Worm (Caenorhabditis elegans): Measurements from ENCODE around the gene Y75B8A.19.

Y75B8A.19 gene

DNA sequence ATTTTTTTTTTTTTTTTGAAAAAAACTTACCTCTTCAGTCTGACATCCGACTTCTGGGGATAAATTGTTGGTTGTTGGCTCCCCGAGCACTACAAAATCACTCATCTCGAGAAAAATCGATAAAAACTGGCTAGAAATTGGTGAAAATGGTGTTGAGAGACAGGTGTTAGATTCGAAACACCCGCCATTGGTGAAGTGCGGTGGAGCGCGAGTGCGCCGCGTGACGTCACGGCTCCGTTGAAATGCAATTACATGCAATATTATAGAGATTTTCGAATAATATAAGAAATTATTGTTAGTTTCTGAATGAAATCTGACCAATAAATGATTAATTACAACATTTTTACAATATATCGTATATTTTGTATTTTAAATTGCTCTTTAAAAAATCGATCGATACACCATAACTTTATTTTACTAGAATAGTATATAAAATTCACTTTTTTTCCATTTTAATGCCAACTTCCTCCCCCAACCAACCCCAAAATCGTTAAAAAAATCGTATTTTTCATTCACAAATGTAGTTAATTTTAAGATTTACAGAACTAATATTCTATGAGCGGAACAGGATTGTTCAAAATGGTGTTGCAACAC lies at the start of gene Y75B8A.19, which contains the start of gene Y75B8A.18:
TSS of gene Y75B8A.19 (plus strand) at position 544 of the 594 bp plus-strand sequence.
TSS of gene Y75B8A.18 (minus strand) at position 142 of the 594 bp plus-strand sequence.
- TF ChIP-seq lin-13 (GFP tag; optimal IDR thresholded peaks at IDR 0.05) (peak; percentile 40), lin-39 (tag; optimal IDR thresholded peaks at IDR 0.05) (no peak), elt-3 (tag; optimal IDR thresholded peaks at IDR 0.05) (no peak), egl-27 (tag; optimal IDR thresholded peaks at IDR 0.05) (no peak), ztf-4 (tag; optimal IDR thresholded peaks at IDR 0.05) (no peak), nhr-10 (tag; optimal IDR thresholded peaks at IDR 0.05) (no peak), lsy-2 (tag; optimal IDR thresholded peaks at IDR 0.05) (peak; percentile 22 to 82), peb-1 (tag; optimal IDR thresholded peaks at IDR 0.05) (no peak), alr-1 (tag; optimal IDR thresholded peaks at IDR 0.05) (no peak), nhr-237 (tag; optimal IDR thresholded peaks at IDR 0.05) (no peak), ztf-11 (tag; optimal IDR thresholded peaks at IDR 0.05) (no peak), mab-5 (tag; optimal IDR thresholded peaks at IDR 0.05) (no peak), nhr-21 (tag; optimal IDR thresholded peaks at IDR 0.05) (no peak), unc-62 (GFP tag; optimal IDR thresholded peaks at IDR 0.05) (no peak), snpc-4 (tag; optimal IDR thresholded peaks at IDR 0.05) (peak; percentile 19), nhr-77 (tag; optimal IDR thresholded peaks at IDR 0.05) (no peak), unc-55 (GFP tag; optimal IDR thresholded peaks at IDR 0.05) (peak; percentile 75), elt-1 (tag; optimal IDR thresholded peaks at IDR 0.05) (no peak), fos-1 (tag; optimal IDR thresholded peaks at IDR 0.05) (no peak), sem-4 (tag; optimal IDR thresholded peaks at IDR 0.05) (no peak), gmeb-1 (tag; optimal IDR thresholded peaks at IDR 0.05) (peak; percentile 91), zag-1 (tag; optimal IDR thresholded peaks at IDR 0.05) (no peak), R02D3.7 (tag; optimal IDR thresholded peaks at IDR 0.05) (no peak), ceh-82 (tag; optimal IDR thresholded peaks at IDR 0.05) (no peak), blmp-1 (tag; optimal IDR thresholded peaks at IDR 0.05; ENCODE audit: insufficient read depth) (no peak), C34F6.9 (tag; optimal IDR thresholded peaks at IDR 0.05) (peak; percentile 71), nhr-23 (tag; optimal IDR thresholded peaks at IDR 0.05) (no peak), nhr-11 (tag; optimal IDR thresholded peaks at IDR 0.05) (no peak), ztf-1 (GFP tag; conservative IDR thresholded peaks at IDR 0.05) (no peak), skn-1 (tag; optimal IDR thresholded peaks at IDR 0.05) (no peak), Y55F3AM.14 (GFP tag; optimal IDR thresholded peaks at IDR 0.05) (no peak), nhr-25 (tag; optimal IDR thresholded peaks at IDR 0.05) (peak; percentile 47), mbf-1 (tag; optimal IDR thresholded peaks at IDR 0.05) (no peak), lin-11 (tag; optimal IDR thresholded peaks at IDR 0.05) (peak; percentile 52), mdl-1 (tag; optimal IDR thresholded peaks at IDR 0.05) (no peak), ZK546.5 (tag; optimal IDR thresholded peaks at IDR 0.05) (no peak), ama-1 (optimal IDR thresholded peaks at IDR 0.05) (no peak), sma-9 (GFP tag; optimal IDR thresholded peaks at IDR 0.05) (no peak), sma-9 (tag; optimal IDR thresholded peaks at IDR 0.05) (no peak), ceh-16 (tag; optimal IDR thresholded peaks at IDR 0.05) (no peak), unc-39 (tag; optimal IDR thresholded peaks at IDR 0.05) (no peak), dmd-4 (tag; optimal IDR thresholded peaks at IDR 0.05) (no peak), nhr-12 (tag; optimal IDR thresholded peaks at IDR 0.05) (no peak), F13H6.1 (tag; optimal IDR thresholded peaks at IDR 0.05) (peak; percentile 22), nhr-6 (tag; optimal IDR thresholded peaks at IDR 0.05) (no peak), crh-2 (tag; optimal IDR thresholded peaks at IDR 0.05) (peak; percentile 62), aly-2 (tag; optimal IDR thresholded peaks at IDR 0.05) (no peak), nhr-129 (tag; optimal IDR thresholded peaks at IDR 0.05) (peak; percentile 36), sma-3 (GFP tag; optimal IDR thresholded peaks at IDR 0.05) (peak; percentile 32)

Data from whole organism, L2 larva.